Fruit fly (Drosophila melanogaster) whole organism, embryonic: Measurements from ENCODE around the gene Ire1.

Source experiments
- Antp ChIP-seq: fragments of 200-800 bp; sonication (Bioruptor generic); optimal IDR thresholded peaks from 3 replicates; lab custom pipeline; 2016; ENCODE audit warnings: missing biosample characterization, missing genetic modification characterization
- Asciz ChIP-seq: fragments of 200-800 bp; sonication (Bioruptor generic); optimal IDR thresholded peaks from 2 replicates; lab custom pipeline; 2017; ENCODE audit warnings: missing biosample characterization, mild to moderate bottlenecking, missing genetic modification characterization, missing genetic modification reagents
- C15 ChIP-seq: fragments of 200-800 bp; sonication (Bioruptor generic); IDR thresholded peaks from 3 replicates; pipeline ENCODE4 v1.3.6; 2022; ENCODE audit warnings: missing biosample characterization, missing genetic modification characterization
- CG12071 ChIP-seq: fragments of 200-800 bp; sonication (Bioruptor generic); optimal IDR thresholded peaks from 3 replicates; lab custom pipeline; 2018; ENCODE audit warnings: missing biosample characterization, mild to moderate bottlenecking, missing genetic modification characterization
- CG17385 ChIP-seq: fragments of 200-800 bp; sonication (Bioruptor generic); optimal IDR thresholded peaks from 3 replicates; lab custom pipeline; 2018; ENCODE audit warnings: missing biosample characterization, mild to moderate bottlenecking, missing genetic modification characterization
- CG18599 ChIP-seq: fragments of 200-800 bp; sonication (Bioruptor generic); optimal IDR thresholded peaks from 3 replicates; lab custom pipeline; 2017; ENCODE audit warnings: missing biosample characterization, missing genetic modification characterization, mild to moderate bottlenecking, moderate library complexity, missing genetic modification reagents
- CG32532 ChIP-seq: fragments of 200-800 bp; sonication (Bioruptor generic); IDR thresholded peaks from 2 replicates; pipeline ENCODE4 v1.3.6; 2022; ENCODE audit warnings: missing biosample characterization, missing genetic modification characterization
- Doc3 ChIP-seq: fragments of 200-800 bp; sonication (Bioruptor generic); IDR thresholded peaks from 3 replicates; pipeline ENCODE4 v1.3.6; 2022; ENCODE audit warnings: missing biosample characterization, missing genetic modification characterization; ENCODE audit not compliant: partially characterized antibody
- Hmr ChIP-seq: fragments of 200-800 bp; sonication (Bioruptor generic); optimal IDR thresholded peaks from 3 replicates; lab custom pipeline; 2017; ENCODE audit warnings: mild to moderate bottlenecking, missing biosample characterization, missing genetic modification reagents, missing genetic modification characterization
- bbx ChIP-seq: fragments of 200-800 bp; sonication (Bioruptor generic); IDR thresholded peaks from 2 replicates; pipeline ENCODE4 v1.3.6; 2022; ENCODE audit warnings: missing biosample characterization, missing genetic modification characterization; ENCODE audit not compliant: partially characterized antibody
- ems ChIP-seq: fragments of 200-800 bp; sonication (Bioruptor generic); optimal IDR thresholded peaks from 3 replicates; lab custom pipeline; 2016; ENCODE audit warnings: missing biosample characterization, missing genetic modification characterization
- unc-4 ChIP-seq: fragments of 200-800 bp; sonication (Bioruptor generic); IDR thresholded peaks from 2 replicates; pipeline ENCODE4 v1.3.6; 2022; ENCODE audit warnings: missing biosample characterization, missing genetic modification characterization; ENCODE audit not compliant: partially characterized antibody

dm6 chr3R:19890340-19890998, 29.4 kb upstream of the Ire1 start, which contains the start of gene CG4733:
- TF ChIP-seq Antp (no peak), unc-4 (no peak), CG18599 (GFP tag; lab: Kevin White, UChicago) (no peak), Hmr (no peak), ems (GFP tag; lab: Kevin White, UChicago) (no peak), bbx (GFP tag; lab: Robert Waterston, UW) (0 out of 2 replicates have a peak, but pooled peaks have one; percentile 17), CG12071 (GFP tag; lab: Kevin White, UChicago) (no peak), CG32532 (GFP tag; lab: Robert Waterston, UW) (peak; percentile 44; the same call in 1 of the 2 replicates), C15 (GFP tag; lab: Robert Waterston, UW) (no peak), Asciz (no peak), Doc3 (GFP tag; lab: Robert Waterston, UW) (no peak), CG17385 (GFP tag; lab: Kevin White, UChicago) (no peak)
